Fruit fly (Drosophila melanogaster) whole organism, embryonic: ENCODE results near the gene CG33647.

Experiments used
- Antp ChIP-seq: fragments of 200-800 bp; sonication (Bioruptor generic); optimal IDR thresholded peaks from 3 replicates; lab custom pipeline; 2016; ENCODE audit warnings: missing biosample characterization, missing genetic modification characterization
- B-H2 ChIP-seq: fragments of 200-800 bp; sonication (Bioruptor generic); optimal IDR thresholded peaks from 2 replicates; lab custom pipeline; 2018; ENCODE audit warnings: missing biosample characterization, mild to moderate bottlenecking, missing genetic modification characterization
- Bteb2 ChIP-seq: fragments of 200-800 bp; sonication (Bioruptor generic); optimal IDR thresholded peaks from 2 replicates; lab custom pipeline; 2016; ENCODE audit warnings: missing biosample characterization, missing genetic modification characterization
- CG10321 ChIP-seq: fragments of 200-800 bp; sonication (Bioruptor generic); IDR thresholded peaks from 2 replicates; pipeline ENCODE4 v1.3.6; 2022; ENCODE audit warnings: missing biosample characterization, missing genetic modification characterization
- CG10366 ChIP-seq: fragments of 200-800 bp; sonication (Bioruptor generic); IDR thresholded peaks from 2 replicates; pipeline ENCODE4 v1.3.6; 2022; ENCODE audit warnings: missing biosample characterization, missing genetic modification characterization
- CG12391 ChIP-seq: fragments of 200-800 bp; sonication (Bioruptor generic); optimal IDR thresholded peaks from 3 replicates; lab custom pipeline; 2018; ENCODE audit warnings: missing biosample characterization, mild to moderate bottlenecking, missing genetic modification characterization, moderate library complexity
- CG14710 ChIP-seq: fragments of 200-800 bp; sonication (Bioruptor generic); optimal IDR thresholded peaks from 3 replicates; lab custom pipeline; 2019; ENCODE audit warnings: missing biosample characterization, mild to moderate bottlenecking, missing genetic modification characterization, moderate library complexity
- CG16779 ChIP-seq: fragments of 200-800 bp; sonication (Bioruptor generic); IDR thresholded peaks from 2 replicates; pipeline ENCODE4 v1.3.6; 2022; ENCODE audit warnings: missing biosample characterization, missing genetic modification characterization
- CG17328 ChIP-seq: fragments of 200-800 bp; sonication (Bioruptor generic); IDR thresholded peaks from 2 replicates; pipeline ENCODE4 v1.3.6; 2022; ENCODE audit warnings: missing biosample characterization, missing genetic modification characterization
- CG17912 ChIP-seq: fragments of 200-800 bp; sonication (Bioruptor generic); optimal IDR thresholded peaks from 2 replicates; lab custom pipeline; 2018; ENCODE audit warnings: missing biosample characterization, mild to moderate bottlenecking, missing genetic modification characterization
- CG31388 ChIP-seq: fragments of 200-800 bp; sonication (Bioruptor generic); optimal IDR thresholded peaks from 2 replicates; lab custom pipeline; 2016; ENCODE audit warnings: missing biosample characterization, missing genetic modification characterization
- CG33213 ChIP-seq: fragments of 200-800 bp; sonication (Bioruptor generic); optimal IDR thresholded peaks from 3 replicates; lab custom pipeline; 2016; ENCODE audit warnings: missing biosample characterization, missing genetic modification characterization
- CG7786 ChIP-seq: fragments of 200-800 bp; sonication (Bioruptor generic); optimal IDR thresholded peaks from 2 replicates; lab custom pipeline; 2016; ENCODE audit warnings: missing biosample characterization, missing genetic modification characterization
- CG7987 ChIP-seq: fragments of 200-800 bp; sonication (Bioruptor generic); optimal IDR thresholded peaks from 2 replicates; lab custom pipeline; 2018; ENCODE audit warnings: missing biosample characterization, mild to moderate bottlenecking, missing genetic modification characterization, moderate library complexity
- CG9797 ChIP-seq: fragments of 200-800 bp; sonication (Bioruptor generic); optimal IDR thresholded peaks from 3 replicates; lab custom pipeline; 2018; ENCODE audit warnings: missing biosample characterization, mild to moderate bottlenecking, missing genetic modification characterization
- Dek ChIP-seq: fragments of 200-800 bp; sonication (Bioruptor generic); optimal IDR thresholded peaks from 3 replicates; lab custom pipeline; 2019; ENCODE audit warnings: missing biosample characterization, mild to moderate bottlenecking, missing genetic modification characterization, moderate library complexity
- E2f1 ChIP-seq: fragments of 200-800 bp; sonication (Bioruptor generic); IDR thresholded peaks from 2 replicates; pipeline ENCODE4 v1.3.6; 2022; ENCODE audit warnings: missing biosample characterization, missing genetic modification characterization
- Ets97D ChIP-seq: fragments of 200-800 bp; sonication (Bioruptor generic); optimal IDR thresholded peaks from 3 replicates; lab custom pipeline; 2016; ENCODE audit warnings: missing biosample characterization, missing genetic modification characterization
- Fer1 ChIP-seq: fragments of 200-800 bp; sonication (Bioruptor generic); optimal IDR thresholded peaks from 2 replicates; lab custom pipeline; 2017; ENCODE audit warnings: missing biosample characterization, mild to moderate bottlenecking, missing genetic modification characterization
- Hmr ChIP-seq: fragments of 200-800 bp; sonication (Bioruptor generic); optimal IDR thresholded peaks from 3 replicates; lab custom pipeline; 2017; ENCODE audit warnings: mild to moderate bottlenecking, missing biosample characterization, missing genetic modification reagents, missing genetic modification characterization
- Hr39 ChIP-seq: fragments of >200 bp; optimal IDR thresholded peaks from 2 replicates; lab custom pipeline; 2017
- NFAT ChIP-seq: fragments of 200-800 bp; sonication (Bioruptor generic); IDR thresholded peaks from 2 replicates; pipeline ENCODE4 v1.3.6; 2022; ENCODE audit warnings: missing biosample characterization, missing genetic modification characterization
- Nf-YA ChIP-seq: fragments of 200-800 bp; sonication (Bioruptor generic); IDR thresholded peaks from 2 replicates; pipeline ENCODE4 v1.3.6; 2022; ENCODE audit warnings: missing biosample characterization, missing genetic modification characterization
- Oli ChIP-seq: fragments of 200-800 bp; sonication (Bioruptor generic); optimal IDR thresholded peaks from 2 replicates; lab custom pipeline; 2018; ENCODE audit warnings: missing biosample characterization, mild to moderate bottlenecking, missing genetic modification characterization, moderate library complexity
- Side ChIP-seq: fragments of 200-800 bp; sonication (Bioruptor generic); optimal IDR thresholded peaks from 2 replicates; lab custom pipeline; 2016; ENCODE audit warnings: missing biosample characterization, missing genetic modification characterization
- Sin3A ChIP-seq: fragments of >200 bp; optimal IDR thresholded peaks from 2 replicates; lab custom pipeline; 2018
- Stat92E ChIP-seq, 3 experiments: fragments of >200 bp in 2 of 3; fragments of 200-800 bp in 1 of 3; sonication (Bioruptor generic) in 1 of 3; optimal IDR thresholded peaks; 2 replicates each; lab custom pipeline; 2017 to 2019; ENCODE audit warnings: missing biosample characterization in 3 of 3, missing genetic modification characterization in 3 of 3, mild to moderate bottlenecking in 1 of 3, moderate library complexity in 1 of 3
- Tbp ChIP-seq: fragments of >200 bp; optimal IDR thresholded peaks from 2 replicates; lab custom pipeline; 2018; ENCODE audit warnings: missing biosample characterization, missing genetic modification characterization
- ab ChIP-seq: fragments of 200-800 bp; sonication (Bioruptor generic); optimal IDR thresholded peaks from 2 replicates; lab custom pipeline; 2016; ENCODE audit warnings: missing biosample characterization, missing genetic modification characterization
- bsh ChIP-seq, 2 experiments: fragments of 200-800 bp; sonication (Bioruptor generic); optimal IDR thresholded peaks; 2 replicates each; lab custom pipeline; 2017 to 2018; ENCODE audit warnings: mild to moderate bottlenecking in 2 of 2, missing biosample characterization in 2 of 2, missing genetic modification characterization in 2 of 2, moderate library complexity in 1 of 2
- chm ChIP-seq: fragments of 200-800 bp; sonication (Bioruptor generic); IDR thresholded peaks from 2 replicates; pipeline ENCODE4 v1.3.6; 2022; ENCODE audit warnings: missing biosample characterization, missing genetic modification characterization
- chn ChIP-seq: fragments of 200-800 bp; sonication (Bioruptor generic); optimal IDR thresholded peaks from 2 replicates; lab custom pipeline; 2016; ENCODE audit warnings: missing biosample characterization, missing genetic modification characterization
- da ChIP-seq: fragments of 200-800 bp; sonication (Bioruptor generic); optimal IDR thresholded peaks from 2 replicates; lab custom pipeline; 2016; ENCODE audit warnings: missing biosample characterization, missing genetic modification characterization
- dmrt11E ChIP-seq: fragments of 200-800 bp; sonication (Bioruptor generic); optimal IDR thresholded peaks from 3 replicates; lab custom pipeline; 2018; ENCODE audit warnings: missing biosample characterization, mild to moderate bottlenecking, missing genetic modification characterization, moderate library complexity
- dysf ChIP-seq: fragments of 200-800 bp; sonication (Bioruptor generic); IDR thresholded peaks from 3 replicates; pipeline ENCODE4 v1.3.6; 2022; ENCODE audit warnings: missing biosample characterization, missing genetic modification characterization
- ewg ChIP-seq: fragments of 200-800 bp; sonication (Bioruptor generic); optimal IDR thresholded peaks from 3 replicates; lab custom pipeline; 2017; ENCODE audit warnings: mild to moderate bottlenecking, missing biosample characterization, missing genetic modification reagents, missing genetic modification characterization
- her ChIP-seq: fragments of 200-800 bp; sonication (Bioruptor generic); optimal IDR thresholded peaks from 2 replicates; lab custom pipeline; 2016; ENCODE audit warnings: missing biosample characterization, missing genetic modification characterization
- ind ChIP-seq: fragments of 200-800 bp; sonication (Bioruptor generic); optimal IDR thresholded peaks from 3 replicates; lab custom pipeline; 2016; ENCODE audit warnings: missing biosample characterization, missing genetic modification characterization
- kay ChIP-seq: fragments of 200-800 bp; sonication (Bioruptor generic); optimal IDR thresholded peaks from 2 replicates; lab custom pipeline; 2016; ENCODE audit warnings: missing biosample characterization, missing genetic modification characterization
- ken ChIP-seq: fragments of 200-800 bp; sonication (Bioruptor generic); IDR thresholded peaks from 3 replicates; pipeline ENCODE4 v1.3.6; 2022; ENCODE audit warnings: missing biosample characterization, missing genetic modification characterization
- kni ChIP-seq: fragments of 200-800 bp; sonication (Bioruptor generic); optimal IDR thresholded peaks from 3 replicates; lab custom pipeline; 2017; ENCODE audit warnings: mild to moderate bottlenecking, missing biosample characterization, missing genetic modification reagents, missing genetic modification characterization
- lmd ChIP-seq: fragments of 200-800 bp; sonication (Bioruptor generic); IDR thresholded peaks from 2 replicates; pipeline ENCODE4 v1.3.6; 2022; ENCODE audit warnings: missing biosample characterization, missing genetic modification characterization
- maf-S ChIP-seq: fragments of 200-800 bp; sonication (Bioruptor generic); optimal IDR thresholded peaks from 2 replicates; lab custom pipeline; 2016; ENCODE audit warnings: missing biosample characterization, missing genetic modification characterization
- onecut ChIP-seq: fragments of 200-800 bp; sonication (Bioruptor generic); IDR thresholded peaks from 2 replicates; pipeline ENCODE4 v1.3.6; 2022; ENCODE audit warnings: missing biosample characterization, missing genetic modification characterization
- org-1 ChIP-seq: fragments of 200-800 bp; sonication (Bioruptor generic); optimal IDR thresholded peaks from 2 replicates; lab custom pipeline; 2017; ENCODE audit warnings: missing biosample characterization, missing genetic modification characterization
- prd ChIP-seq, 3 experiments: fragments of >200 bp in 2 of 3; fragments of 200-800 bp in 1 of 3; sonication (Bioruptor generic) in 1 of 3; optimal IDR thresholded peaks in 2 of 3; IDR thresholded peaks in 1 of 3; 2 replicates in 2 of 3; 3 replicates in 1 of 3; pipeline versions ENCODE4 v1.3.6 to Lab custom; 2017 to 2022; ENCODE audit warnings: missing biosample characterization in 1 of 3, missing genetic modification characterization in 1 of 3
- shn ChIP-seq: fragments of 200-800 bp; sonication (Bioruptor generic); optimal IDR thresholded peaks from 3 replicates; lab custom pipeline; 2016; ENCODE audit warnings: missing biosample characterization, missing genetic modification characterization
- sima ChIP-seq: fragments of 200-800 bp; sonication (Bioruptor generic); optimal IDR thresholded peaks from 2 replicates; lab custom pipeline; 2016; ENCODE audit warnings: missing biosample characterization, missing genetic modification characterization
- slp2 ChIP-seq: fragments of 200-800 bp; sonication (Bioruptor generic); optimal IDR thresholded peaks from 2 replicates; lab custom pipeline; 2016; ENCODE audit warnings: missing biosample characterization, missing genetic modification characterization
- vvl ChIP-seq: fragments of 200-800 bp; sonication (Bioruptor generic); IDR thresholded peaks from 2 replicates; pipeline ENCODE4 v1.3.6; 2022; ENCODE audit warnings: missing biosample characterization, missing genetic modification characterization

CG33647 gene

dm6 chr3L:19254715-19255428 is 18.7 kb downstream of the CG33647 start, which contains the start of the genes mRpL21 and rept (continued):
- TF ChIP-seq chn (GFP tag; lab: Kevin White, UChicago) = peak; percentile 48
- TF ChIP-seq CG31388 (GFP tag; lab: Kevin White, UChicago) = no peak
- TF ChIP-seq Ets97D (GFP tag; lab: Kevin White, UChicago) = peak; percentile 62
- TF ChIP-seq sima (GFP tag; lab: Kevin White, UChicago) = no peak
- TF ChIP-seq dmrt11E = no peak
- 0 out of 2 replicates have a peak, but pooled peaks have one; percentile 15 for TF ChIP-seq onecut (GFP tag; lab: Robert Waterston, UW)
- peak in 1 of 2 experiments; percentile 40 for TF ChIP-seq bsh (GFP tag; optimal IDR thresholded peaks at IDR 0.05; lab: Kevin White, UChicago)
- TF ChIP-seq org-1 = peak; percentile 29
- TF ChIP-seq CG16779 = peak; percentile 41; the same call in 1 of the 2 replicates
- TF ChIP-seq NFAT (GFP tag; lab: Robert Waterston, UW) = peak; percentile 43
- TF ChIP-seq CG33213 (GFP tag; lab: Kevin White, UChicago) = peak; percentile 22
- peak; percentile 57; the same call in 1 of the 2 replicates for TF ChIP-seq CG17328
- peak; percentile 16 for TF ChIP-seq Antp (GFP tag; lab: Kevin White, UChicago)
- no peak for TF ChIP-seq Hr39 (lab: Kevin White, UChicago)
- peak; percentile 73 for TF ChIP-seq Hmr
- peak; percentile 50 for TF ChIP-seq CG7786 (GFP tag; lab: Kevin White, UChicago)
- peak; percentile 57 for TF ChIP-seq ind (GFP tag; lab: Kevin White, UChicago)
- TF ChIP-seq B-H2 (GFP tag; lab: Kevin White, UChicago) = peak; percentile 54
- TF ChIP-seq slp2 (GFP tag; lab: Kevin White, UChicago) = no peak
- TF ChIP-seq lmd (GFP tag; lab: Robert Waterston, UW) = peak; percentile 30; the same call in 1 of the 2 replicates
- peak; percentile 41; the same call in 1 of the 2 replicates for TF ChIP-seq chm
- no peak for TF ChIP-seq kay (GFP tag; lab: Kevin White, UChicago)
- peak; percentile 10 for TF ChIP-seq Oli (tag; lab: Kevin White, UChicago)
- peak; percentile 77 for TF ChIP-seq Fer1 (GFP tag; lab: Kevin White, UChicago)
- no peak for TF ChIP-seq Nf-YA
- peak; percentile 39; the same call in 1 of the 2 replicates for TF ChIP-seq CG10366 (GFP tag; lab: Robert Waterston, UW)
- no peak for TF ChIP-seq kni (GFP tag; lab: Kevin White, UChicago)
- TF ChIP-seq ken (GFP tag; lab: Robert Waterston, UW) = peak; percentile 54; the same call in 1 of the 3 replicates
- TF ChIP-seq da (GFP tag; lab: Kevin White, UChicago) = peak; percentile 43
- TF ChIP-seq CG7987 (GFP tag; lab: Kevin White, UChicago) = peak; percentile 36
- TF ChIP-seq Tbp (GFP tag; lab: Kevin White, UChicago) = peak; percentile 51
- peak; percentile 50 for TF ChIP-seq maf-S (GFP tag; lab: Kevin White, UChicago)
- peak; percentile 60 for TF ChIP-seq her (GFP tag; lab: Kevin White, UChicago)
- TF ChIP-seq Dek (tag; lab: Kevin White, UChicago) = peak; percentile 11
- TF ChIP-seq prd (optimal IDR thresholded peaks at IDR 0.05; lab: Kevin White, UChicago) = no peak
- TF ChIP-seq prd (GFP tag; IDR thresholded peaks at IDR 0.05; lab: Robert Waterston, UW) = 0 out of 3 replicates have a peak, but pooled peaks have one; percentile 27
- peak; percentile 45; the same call in 2 of the 3 replicates for TF ChIP-seq dysf (GFP tag; lab: Robert Waterston, UW)
- peak; percentile 79 for TF ChIP-seq ewg (GFP tag; lab: Kevin White, UChicago)
- peak in 1 of 3 experiments; percentile 17 for TF ChIP-seq Stat92E (GFP tag; optimal IDR thresholded peaks at IDR 0.05; lab: Kevin White, UChicago)
- peak; percentile 64 for TF ChIP-seq CG14710 (tag; lab: Kevin White, UChicago)
- peak; percentile 61 for TF ChIP-seq Side (GFP tag; lab: Kevin White, UChicago)
- peak; percentile 55 for TF ChIP-seq Bteb2 (GFP tag; lab: Kevin White, UChicago)
- TF ChIP-seq vvl (GFP tag; lab: Robert Waterston, UW) = peak; percentile 62
- TF ChIP-seq shn (GFP tag; lab: Kevin White, UChicago) = peak; percentile 57
- peak; percentile 33; the same call in 1 of the 2 replicates for TF ChIP-seq E2f1
- TF ChIP-seq CG9797 = peak; percentile 67
- TF ChIP-seq CG12391 (tag; lab: Kevin White, UChicago) = peak; percentile 57
- TF ChIP-seq CG10321 (GFP tag; lab: Robert Waterston, UW) = no peak
- no peak for TF ChIP-seq CG17912 (GFP tag; lab: Kevin White, UChicago)
- TF ChIP-seq ab (GFP tag; lab: Kevin White, UChicago) = no peak
- TF ChIP-seq Sin3A = peak; percentile 83
